Worm (Caenorhabditis elegans) whole organism, late embryonic: ENCODE data around the gene F53A9.1.
"Not testable (repeated sequence)": the region's sequence is repeated elsewhere in the genome, so short reads cannot be mapped to it uniquely, and the experiment has no call there.

ENCODE experiments used
- F13H6.1 ChIP-seq: sonication (generic microtip); optimal IDR thresholded peaks from 2 replicates; lab custom pipeline; 2016; ENCODE audit warnings: missing genetic modification characterization, missing compliant biosample characterization
- Y22D7AL.16 ChIP-seq: sonication (generic microtip); optimal IDR thresholded peaks from 2 replicates; lab custom pipeline; 2016; ENCODE audit warnings: missing genetic modification characterization, missing compliant biosample characterization
- ahr-1 ChIP-seq: sonication (generic microtip); optimal IDR thresholded peaks from 2 replicates; lab custom pipeline; 2016; ENCODE audit warnings: missing genetic modification characterization, missing compliant biosample characterization
- ama-1 ChIP-seq: fragments of 150-350 bp; optimal IDR thresholded peaks from 2 replicates; lab custom pipeline; 2014
- ceh-18 ChIP-seq: sonication (generic microtip); optimal IDR thresholded peaks from 2 replicates; lab custom pipeline; 2016; ENCODE audit warnings: missing genetic modification characterization, missing compliant biosample characterization
- ceh-24 ChIP-seq: sonication (generic microtip); optimal IDR thresholded peaks from 2 replicates; lab custom pipeline; 2016; ENCODE audit warnings: mild to moderate bottlenecking, missing genetic modification characterization, missing compliant biosample characterization
- ceh-31 ChIP-seq: sonication (generic microtip); optimal IDR thresholded peaks from 2 replicates; lab custom pipeline; 2016; ENCODE audit warnings: missing genetic modification characterization, missing compliant biosample characterization
- ceh-34 ChIP-seq: sonication (generic microtip); optimal IDR thresholded peaks from 2 replicates; lab custom pipeline; 2016; ENCODE audit warnings: mild to moderate bottlenecking, missing genetic modification characterization, missing compliant biosample characterization
- ceh-6 ChIP-seq: fragments of 200-800 bp; sonication (Bioruptor generic); optimal IDR thresholded peaks from 2 replicates; lab custom pipeline; 2018; ENCODE audit warnings: mild to moderate bottlenecking, missing genetic modification characterization, missing compliant biosample characterization
- ceh-9 ChIP-seq: sonication (generic microtip); optimal IDR thresholded peaks from 2 replicates; lab custom pipeline; 2016; ENCODE audit warnings: mild to moderate bottlenecking, missing genetic modification characterization, inconsistent platforms, missing compliant biosample characterization
- che-1 ChIP-seq: sonication (generic microtip); optimal IDR thresholded peaks from 2 replicates; lab custom pipeline; 2016; ENCODE audit warnings: mild to moderate bottlenecking, missing genetic modification characterization, missing compliant biosample characterization
- elt-2 ChIP-seq: sonication (generic microtip); optimal IDR thresholded peaks from 2 replicates; lab custom pipeline; 2016; ENCODE audit warnings: missing genetic modification reagents, missing genetic modification characterization, missing compliant biosample characterization
- ets-4 ChIP-seq: sonication (generic microtip); optimal IDR thresholded peaks from 2 replicates; lab custom pipeline; 2016; ENCODE audit warnings: missing genetic modification characterization, missing compliant biosample characterization
- eyg-1 ChIP-seq: sonication (generic microtip); optimal IDR thresholded peaks from 2 replicates; lab custom pipeline; 2016; ENCODE audit warnings: missing genotype, missing genetic modification characterization, missing compliant biosample characterization
- fkh-6 ChIP-seq: sonication (generic microtip); optimal IDR thresholded peaks from 2 replicates; lab custom pipeline; 2016; ENCODE audit warnings: missing genetic modification characterization, missing compliant biosample characterization
- gmeb-2 ChIP-seq: sonication (generic microtip); optimal IDR thresholded peaks from 2 replicates; lab custom pipeline; 2016; ENCODE audit warnings: missing genetic modification characterization, inconsistent platforms, missing compliant biosample characterization
- hlh-13 ChIP-seq: fragments of 200-800 bp; sonication (Bioruptor generic); optimal IDR thresholded peaks from 2 replicates; lab custom pipeline; 2018; ENCODE audit warnings: mild to moderate bottlenecking, missing genetic modification characterization, missing compliant biosample characterization
- hlh-15 ChIP-seq: sonication (generic microtip); optimal IDR thresholded peaks from 2 replicates; lab custom pipeline; 2016; ENCODE audit warnings: missing genetic modification characterization, missing compliant biosample characterization
- hlh-30 ChIP-seq: sonication (generic microtip); optimal IDR thresholded peaks from 2 replicates; lab custom pipeline; 2017; ENCODE audit warnings: antibody characterized with exemption, missing genetic modification characterization, missing compliant biosample characterization; ENCODE audit not compliant: insufficient read depth
- hlh-6 ChIP-seq: sonication (generic microtip); optimal IDR thresholded peaks from 2 replicates; lab custom pipeline; 2016; ENCODE audit warnings: missing genotype, missing genetic modification characterization, missing compliant biosample characterization
- lim-6 ChIP-seq: sonication (generic microtip); optimal IDR thresholded peaks from 2 replicates; lab custom pipeline; 2016; ENCODE audit warnings: missing genetic modification characterization, missing compliant biosample characterization
- lin-11 ChIP-seq: fragments of 200-800 bp; sonication (Bioruptor generic); optimal IDR thresholded peaks from 2 replicates; lab custom pipeline; 2018; ENCODE audit warnings: mild to moderate bottlenecking, missing genetic modification characterization, missing compliant biosample characterization
- nfya-1 ChIP-seq: sonication (generic microtip); optimal IDR thresholded peaks from 2 replicates; lab custom pipeline; 2017; ENCODE audit warnings: missing genetic modification characterization, mild to moderate bottlenecking, missing compliant biosample characterization, antibody characterized with exemption, moderate library complexity
- nhr-232 ChIP-seq: sonication (generic microtip); optimal IDR thresholded peaks from 2 replicates; lab custom pipeline; 2016; ENCODE audit warnings: missing genetic modification characterization, missing compliant biosample characterization
- pag-3 ChIP-seq: sonication (generic microtip); optimal IDR thresholded peaks from 2 replicates; lab custom pipeline; 2016; ENCODE audit warnings: missing compliant biosample characterization, missing genetic modification characterization, borderline replicate concordance
- pha-2 ChIP-seq: sonication (generic microtip); optimal IDR thresholded peaks from 2 replicates; lab custom pipeline; 2017; ENCODE audit warnings: mild to moderate bottlenecking, missing genetic modification characterization, missing compliant biosample characterization
- pha-4 ChIP-seq: fragments of 150-350 bp; optimal IDR thresholded peaks from 2 replicates; lab custom pipeline; 2018; ENCODE audit warnings: missing biosample characterization, missing genetic modification reagents, missing genetic modification characterization
- pros-1 ChIP-seq: fragments of 150-350 bp; optimal IDR thresholded peaks from 2 replicates; lab custom pipeline; 2014; ENCODE audit warnings: missing biosample characterization, missing genetic modification reagents, missing genetic modification characterization
- ref-2 ChIP-seq: sonication (generic microtip); optimal IDR thresholded peaks from 2 replicates; lab custom pipeline; 2016; ENCODE audit warnings: missing genetic modification characterization, missing compliant biosample characterization
- rnt-1 ChIP-seq: sonication (generic microtip); optimal IDR thresholded peaks from 2 replicates; lab custom pipeline; 2016; ENCODE audit warnings: missing genetic modification characterization, missing compliant biosample characterization
- sdc-2 ChIP-seq: sonication (generic microtip); optimal IDR thresholded peaks from 2 replicates; lab custom pipeline; 2016; ENCODE audit warnings: missing genotype, missing genetic modification characterization, missing compliant biosample characterization
- sox-2 ChIP-seq: fragments of 200-800 bp; sonication (Bioruptor generic); IDR thresholded peaks from 2 replicates; pipeline ENCODE4 v1.3.6; 2022; ENCODE audit warnings: missing genetic modification reagents, missing genetic modification characterization, missing compliant biosample characterization
- sox-4 ChIP-seq: sonication (generic microtip); optimal IDR thresholded peaks from 2 replicates; lab custom pipeline; 2017; ENCODE audit warnings: mild to moderate bottlenecking, missing genetic modification characterization, inconsistent platforms, missing compliant biosample characterization
- syd-9 ChIP-seq: sonication (generic microtip); optimal IDR thresholded peaks from 2 replicates; lab custom pipeline; 2016; ENCODE audit warnings: mild to moderate bottlenecking, missing genetic modification characterization, moderate library complexity, missing compliant biosample characterization
- tbx-7 ChIP-seq: sonication (generic microtip); optimal IDR thresholded peaks from 2 replicates; lab custom pipeline; 2016; ENCODE audit warnings: missing genotype, missing genetic modification characterization, missing compliant biosample characterization
- unc-3 ChIP-seq, 2 experiments: fragments of 200-800 bp in 1 of 2; sonication (Bioruptor generic) in 1 of 2; sonication (generic microtip) in 1 of 2; conservative IDR thresholded peaks in 1 of 2; optimal IDR thresholded peaks in 1 of 2; 2 replicates each; pipeline versions ENCODE4 v1.3.6 to Lab custom; 2016 to 2022; ENCODE audit warnings: missing compliant biosample characterization in 2 of 2, missing genetic modification characterization in 2 of 2, missing genetic modification reagents in 1 of 2
- unc-42 ChIP-seq: sonication (generic microtip); optimal IDR thresholded peaks from 2 replicates; lab custom pipeline; 2016; ENCODE audit warnings: missing genotype, missing genetic modification characterization, missing compliant biosample characterization
- unc-55 ChIP-seq: sonication (generic microtip); optimal IDR thresholded peaks from 2 replicates; lab custom pipeline; 2017; ENCODE audit warnings: missing biosample characterization, missing genetic modification reagents, missing genetic modification characterization
- unc-86 ChIP-seq: sonication (generic microtip); optimal IDR thresholded peaks from 2 replicates; lab custom pipeline; 2016; ENCODE audit warnings: missing genetic modification characterization, missing compliant biosample characterization
- zip-5 ChIP-seq: sonication (generic microtip); optimal IDR thresholded peaks from 2 replicates; lab custom pipeline; 2016; ENCODE audit warnings: missing genetic modification characterization, missing compliant biosample characterization
- ztf-16 ChIP-seq: sonication (generic microtip); optimal IDR thresholded peaks from 2 replicates; lab custom pipeline; 2017; ENCODE audit warnings: missing genetic modification characterization, missing compliant biosample characterization

The F53A9.1 gene

DNA sequence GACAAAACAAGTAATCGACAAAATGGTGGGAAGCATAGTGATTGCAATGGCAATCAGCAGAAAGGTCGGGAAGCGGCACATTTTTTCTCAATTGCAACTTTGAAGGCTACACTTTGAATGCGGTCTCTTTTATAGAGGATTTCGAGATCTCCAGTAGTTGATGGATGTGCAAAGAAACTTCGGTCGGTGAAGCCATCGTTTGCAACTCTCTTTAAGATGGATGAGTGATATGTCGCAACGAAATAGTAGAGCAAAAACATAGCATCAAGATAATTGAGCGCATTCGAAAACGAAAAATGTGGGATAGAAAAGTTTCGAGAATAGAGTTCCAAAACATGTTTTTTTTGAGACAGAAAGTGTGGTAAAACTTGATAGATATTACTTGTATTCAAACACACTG is 15.9 kb downstream of the F53A9.1 start, which contains the start of gene EGAP4.1:
TSS of gene EGAP4.1 (minus strand) at position 101 of the 400 bp plus-strand sequence.
- TF ChIP-seq ceh-18 (tag; lab: Kevin White, UChicago) (peak; percentile 13), zip-5 (no peak)

DNA sequence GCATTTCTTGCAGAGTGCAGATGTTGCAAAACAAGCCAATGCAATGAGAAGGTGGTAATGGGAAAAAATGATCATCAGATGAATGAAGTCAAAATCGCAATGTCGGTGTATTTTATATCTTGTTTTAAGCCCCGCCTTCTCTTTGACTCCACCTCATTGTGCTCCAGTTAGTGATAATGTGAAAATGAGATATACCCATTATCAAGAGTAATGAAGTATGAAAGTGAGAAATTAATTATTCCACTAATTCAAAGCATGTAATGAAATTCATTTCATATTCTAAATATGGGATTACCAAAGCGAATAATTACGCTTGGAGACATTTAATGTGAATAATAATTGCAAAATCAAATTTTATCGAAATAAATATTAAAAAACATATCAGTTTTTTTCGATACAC is 20.4 kb downstream of the F53A9.1 start, which contains the start of gene M02D8.6:
TSS of gene M02D8.6 (minus strand) at position 101 of the 400 bp plus-strand sequence.
- TF ChIP-seq hlh-13 (GFP tag; lab: Kevin White, UChicago); ztf-16 (tag; lab: Kevin White, UChicago); pros-1 (tag; lab: Kevin White, UChicago): not testable (repeated sequence)

DNA sequence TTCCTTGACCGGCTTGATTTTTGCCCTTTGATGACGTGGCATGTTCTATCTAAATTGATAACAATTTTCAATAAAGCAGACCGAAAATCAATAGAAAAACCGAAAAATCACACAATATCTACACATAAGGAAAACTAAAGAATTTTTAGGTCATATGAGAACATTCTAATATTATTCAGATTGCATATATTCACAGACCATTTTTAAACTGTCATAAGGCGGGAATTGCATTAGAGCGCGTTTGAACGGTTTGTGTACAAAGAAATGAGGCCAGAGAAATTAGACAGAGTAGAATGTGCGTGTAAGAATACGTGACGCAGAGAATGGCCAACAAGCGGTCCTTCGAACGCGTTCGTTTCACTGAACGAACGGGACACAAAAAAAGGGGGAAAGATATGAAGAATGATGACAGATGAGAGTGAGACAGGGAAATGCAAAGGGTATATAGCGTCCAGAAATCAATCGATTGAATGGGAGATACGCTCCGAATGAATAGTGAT is 25.6 kb downstream of the F53A9.1 start, which contains the start of gene M02D8.3:
TSS of gene M02D8.3 (minus strand) at position 51 of the 500 bp plus-strand sequence.
- TF ChIP-seq eyg-1 (tag; lab: Kevin White, UChicago): no peak
- TF ChIP-seq sdc-2 (tag; lab: Kevin White, UChicago): peak; percentile 60
- no peak for TF ChIP-seq Y22D7AL.16
- no peak for TF ChIP-seq F13H6.1 (tag; lab: Kevin White, UChicago)
- TF ChIP-seq ref-2: peak; percentile 60
- TF ChIP-seq syd-9 (tag; lab: Kevin White, UChicago): no peak
- TF ChIP-seq lin-11 (tag; lab: Kevin White, UChicago): no peak
- TF ChIP-seq lim-6: no peak
- peak; percentile 50 for TF ChIP-seq ceh-31 (tag; lab: Kevin White, UChicago)
- peak; percentile 2 for TF ChIP-seq unc-42
- peak; percentile 84 for TF ChIP-seq hlh-30 (tag; lab: Kevin White, UChicago)
- TF ChIP-seq ceh-6 (GFP tag; lab: Kevin White, UChicago): no peak
- no peak for TF ChIP-seq pag-3
- peak; percentile 7 for TF ChIP-seq elt-2 (tag; lab: Kevin White, UChicago)
- peak; percentile 22 for TF ChIP-seq pha-4 (tag; lab: Kevin White, UChicago)
- TF ChIP-seq ceh-34 (tag; lab: Kevin White, UChicago): peak; percentile 8
- TF ChIP-seq unc-86 (tag; lab: Kevin White, UChicago): peak; percentile 53
- peak; percentile 55 for TF ChIP-seq nfya-1 (tag; lab: Kevin White, UChicago)
- peak; percentile 87 for TF ChIP-seq unc-55 (GFP tag; lab: Kevin White, UChicago)
- no peak for TF ChIP-seq ahr-1

DNA sequence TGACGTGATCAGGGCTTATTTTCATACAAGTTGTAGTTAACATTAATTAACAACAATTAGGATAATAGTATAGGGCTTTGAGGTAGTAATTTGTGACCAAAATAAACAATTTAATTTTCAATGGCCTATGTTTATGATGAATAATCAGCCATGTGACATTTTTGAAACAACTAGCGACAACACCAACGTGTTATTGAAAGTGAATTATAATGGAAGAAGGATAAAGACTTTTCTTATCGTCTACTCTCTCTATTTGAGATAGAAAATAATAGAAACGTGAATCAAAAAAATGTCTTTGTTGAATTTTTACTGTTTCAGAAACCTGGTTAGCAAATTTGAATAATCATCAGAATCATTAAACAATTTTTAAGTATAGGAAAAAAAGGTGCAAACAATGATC is 26.4 kb downstream of the F53A9.1 start:
- TF ChIP-seq gmeb-2 (tag; lab: Kevin White, UChicago) (no peak), hlh-6 (tag; lab: Kevin White, UChicago) (no peak), unc-42 (no peak), pros-1 (tag; lab: Kevin White, UChicago) (no peak), ceh-24 (tag; lab: Kevin White, UChicago) (no peak), pha-2 (no peak), lim-6 (no peak), eyg-1 (tag; lab: Kevin White, UChicago) (no peak), unc-3 (GFP tag; conservative IDR thresholded peaks at IDR 0.05; lab: Robert Waterston, UW) (no peak), unc-3 (tag; optimal IDR thresholded peaks at IDR 0.05; lab: Kevin White, UChicago) (no peak), zip-5 (no peak), syd-9 (tag; lab: Kevin White, UChicago) (no peak), F13H6.1 (tag; lab: Kevin White, UChicago) (no peak), ceh-9 (tag; lab: Kevin White, UChicago) (no peak), rnt-1 (no peak), elt-2 (tag; lab: Kevin White, UChicago) (no peak), tbx-7 (tag; lab: Kevin White, UChicago) (no peak)

DNA sequence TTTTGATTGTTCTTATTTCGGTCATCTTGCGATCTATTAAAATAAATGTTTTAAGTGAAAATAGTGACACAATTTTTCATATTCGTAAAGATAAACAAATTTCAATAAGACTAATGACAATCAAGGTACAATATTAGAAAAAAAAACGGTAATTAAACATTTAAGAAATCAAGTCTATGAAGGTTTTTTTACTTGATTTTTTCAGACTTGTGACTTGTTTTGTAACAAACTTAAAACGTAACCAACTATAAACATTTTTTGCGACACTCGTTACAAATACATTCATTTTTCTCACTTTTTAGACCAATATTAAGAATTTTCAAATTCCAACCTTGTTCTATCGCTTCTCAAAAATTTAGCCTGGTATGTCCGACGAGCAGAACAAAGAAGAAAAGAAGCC is 28.0 kb downstream of the F53A9.1 start, which contains the start of gene M02D8.2:
TSS of gene M02D8.2 (plus strand) at position 301 of the 400 bp plus-strand sequence.
- TF ChIP-seq nhr-232 (no peak), che-1 (tag; lab: Kevin White, UChicago) (no peak), fkh-6 (tag; lab: Kevin White, UChicago) (no peak), ama-1 (lab: Kevin White, UChicago) (no peak), lim-6 (no peak), sdc-2 (tag; lab: Kevin White, UChicago) (no peak), sox-4 (tag; lab: Kevin White, UChicago) (no peak), ets-4 (no peak), hlh-15 (tag; lab: Kevin White, UChicago) (no peak), sox-2 (no peak)
- TF ChIP-seq, all 69 proteins: peak for 0
